Fruit fly (Drosophila melanogaster): ENCODE data around the gene Klp98A.

dm6 chr3R:27558660-27559319 is at the start of gene Klp98A:
- TF ChIP-seq CG4617 (GFP tag; optimal IDR thresholded peaks at IDR 0.05; ENCODE audit: borderline replicate concordance) (peak; percentile 73), E2f1 (GFP tag; IDR thresholded peaks at IDR 0.05) (no peak), CG3281 (GFP tag; optimal IDR thresholded peaks at IDR 0.05) (no peak), ERR (GFP tag; optimal IDR thresholded peaks at IDR 0.05) (no peak), Abd-B (GFP tag; optimal IDR thresholded peaks at IDR 0.05) (no peak), trem (tag; optimal IDR thresholded peaks at IDR 0.05) (peak; percentile 77), Nf-YA (GFP tag; IDR thresholded peaks at IDR 0.05) (no peak), CG11504 (tag; optimal IDR thresholded peaks at IDR 0.05) (no peak), slbo (GFP tag; IDR thresholded peaks at IDR 0.05) (no peak), Sox100B (GFP tag; optimal IDR thresholded peaks at IDR 0.05) (no peak)
